Worm (Caenorhabditis elegans): ENCODE data around the gene abf-3.

The abf-3 gene

DNA sequence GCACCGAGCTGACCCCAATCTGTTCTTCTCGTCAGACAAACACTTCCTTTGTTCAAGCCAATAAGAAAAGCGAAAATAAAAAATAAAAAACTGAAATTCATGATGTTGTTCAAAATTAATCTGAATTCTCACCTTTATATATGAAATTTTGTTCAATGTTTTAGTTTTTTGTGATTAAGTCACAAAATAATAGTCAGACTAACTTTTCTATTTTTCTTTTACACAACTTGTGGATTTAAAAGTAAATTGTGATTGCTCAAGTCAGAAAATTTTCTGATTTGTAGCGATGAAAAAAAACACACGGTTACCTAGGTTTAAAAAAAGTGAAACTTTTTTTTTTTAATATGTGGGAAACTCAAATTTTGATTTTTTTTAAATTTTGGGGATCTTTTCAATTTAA, at the start of gene abf-3:
Gene abf-3 (minus strand): TSS at position 101 of the 400 bp plus-strand sequence.
- TF ChIP-seq aha-1 (tag) (peak; percentile 18), nhr-10 (tag; optimal IDR thresholded peaks at IDR 0.05) (no peak)

DNA sequence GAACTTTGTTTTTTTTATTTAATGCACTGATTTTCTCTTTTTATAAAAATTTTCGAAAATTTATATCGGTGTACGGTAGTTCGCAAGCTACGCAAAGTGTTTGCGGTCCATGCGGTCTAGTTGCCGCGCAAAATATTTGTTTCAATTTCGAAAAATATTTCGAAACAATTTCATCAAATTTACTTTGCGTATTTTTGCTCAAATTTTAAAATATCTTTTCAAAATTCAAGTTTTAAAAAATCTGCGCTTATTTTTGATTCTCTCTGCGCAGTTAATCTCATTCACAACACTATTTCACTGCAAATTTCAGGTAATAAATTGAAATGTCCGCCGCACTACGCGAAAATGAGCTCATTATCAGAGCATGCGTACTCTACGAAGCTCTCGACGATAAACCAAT, 49.7 kb upstream of the abf-3 start, which contains the start of gene fbxa-197:
Gene fbxa-197 (plus strand): TSS at position 301 of the 400 bp plus-strand sequence.
- TF ChIP-seq nhr-102 (tag; optimal IDR thresholded peaks at IDR 0.05) (no peak), mxl-2 (GFP tag; conservative IDR thresholded peaks at IDR 0.05) (no peak), nhr-41 (GFP tag; IDR thresholded peaks at IDR 0.05) (no peak), ceh-82 (tag; optimal IDR thresholded peaks at IDR 0.05) (no peak), daf-8 (GFP tag; IDR thresholded peaks at IDR 0.05) (no peak), ceh-32 (tag; optimal IDR thresholded peaks at IDR 0.05; ENCODE audit: poor library complexity) (no peak), Y48G9A.11 (GFP tag; IDR thresholded peaks at IDR 0.05) (no peak), nhr-25 (tag; optimal IDR thresholded peaks at IDR 0.05; ENCODE audit: borderline replicate concordance, insufficient read depth) (no peak), lin-39 (tag; optimal IDR thresholded peaks at IDR 0.05) (no peak), zip-2 (tag; optimal IDR thresholded peaks at IDR 0.05) (no peak), lir-3 (tag; optimal IDR thresholded peaks at IDR 0.05) (no peak)

DNA sequence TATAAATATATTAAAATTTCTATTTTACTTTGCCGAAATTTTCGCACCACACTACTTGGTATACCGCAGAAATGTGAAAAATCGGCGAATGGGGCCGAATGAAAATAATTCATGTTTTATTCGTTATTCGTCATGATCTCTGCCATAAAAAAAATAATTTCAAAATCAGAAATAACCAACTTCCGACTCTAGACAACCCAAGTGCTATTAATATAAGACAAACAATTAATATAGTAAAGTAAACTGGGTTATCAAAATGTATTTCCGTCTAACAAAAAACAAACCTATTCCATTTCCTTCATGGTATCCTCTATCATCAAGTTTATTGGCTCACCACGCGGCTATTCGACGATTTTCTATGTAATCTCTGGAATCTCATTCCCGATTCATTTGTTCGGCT, 48.2 kb upstream of the abf-3 start, which contains the start of gene srh-293:
Gene srh-293 (plus strand): TSS at position 301 of the 400 bp plus-strand sequence.
- TF ChIP-seq skn-1 (tag; optimal IDR thresholded peaks at IDR 0.05) (no peak), snpc-4 (tag; optimal IDR thresholded peaks at IDR 0.05) (no peak), jun-1 (tag; optimal IDR thresholded peaks at IDR 0.05) (no peak)

DNA sequence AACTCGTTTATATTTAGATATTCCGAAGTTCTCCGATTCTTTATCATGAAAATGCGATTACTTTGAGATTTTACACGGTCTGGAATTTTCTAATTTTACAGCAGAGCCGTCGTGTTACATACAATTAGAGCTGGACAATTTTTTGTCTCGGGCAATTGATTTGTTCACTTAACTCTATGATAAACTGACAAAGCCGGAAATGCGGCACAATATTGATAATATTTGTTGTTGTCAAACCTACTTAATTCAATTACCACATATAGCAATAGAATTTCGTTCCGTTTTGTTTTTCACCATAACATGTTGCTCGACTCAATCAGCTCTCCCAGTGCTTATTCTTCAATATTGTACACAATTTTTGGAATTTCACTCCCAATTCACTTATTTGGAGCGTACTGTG, 45.4 kb upstream of the abf-3 start, which contains the start of gene srh-299:
Gene srh-299 (plus strand): TSS at position 301 of the 400 bp plus-strand sequence.
- TF ChIP-seq aha-1 (tag) (peak; percentile 46), lin-29 (GFP tag; IDR thresholded peaks at IDR 0.05) (no peak)

DNA sequence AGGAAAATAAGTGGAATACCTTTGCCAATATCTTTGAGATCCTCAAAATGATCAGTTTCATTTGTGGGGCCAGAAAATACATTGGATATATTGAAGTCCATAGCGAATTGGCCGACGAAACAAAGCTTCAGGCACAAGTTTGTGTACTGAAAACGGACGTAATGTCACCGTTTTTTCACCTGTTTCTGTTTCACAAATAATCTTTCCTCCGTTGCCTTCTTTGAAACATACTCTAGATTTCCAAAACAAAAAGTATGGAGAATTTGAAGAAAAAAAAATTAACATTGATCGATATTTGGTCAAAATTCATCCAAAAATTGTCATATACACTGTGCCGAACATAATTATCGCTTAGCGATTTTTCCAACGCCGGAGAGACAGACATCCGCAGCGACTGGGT, 45.0 kb upstream of the abf-3 start, which contains the start of gene srz-12:
Gene srz-12 (minus strand): TSS at position 101 of the 400 bp plus-strand sequence.
- TF ChIP-seq saeg-2 (GFP tag; IDR thresholded peaks at IDR 0.05) (no peak), nhr-25 (tag; optimal IDR thresholded peaks at IDR 0.05; ENCODE audit: borderline replicate concordance, insufficient read depth) (no peak), ceh-44 (GFP tag; IDR thresholded peaks at IDR 0.05) (no peak), nhr-10 (tag; optimal IDR thresholded peaks at IDR 0.05) (no peak), zip-2 (tag; optimal IDR thresholded peaks at IDR 0.05) (no peak), F26F4.8 (GFP tag; conservative IDR thresholded peaks at IDR 0.05) (no peak), snpc-4 (tag; optimal IDR thresholded peaks at IDR 0.05) (no peak), nhr-42 (GFP tag; IDR thresholded peaks at IDR 0.05) (no peak), hmg-1.1 (GFP tag; IDR thresholded peaks at IDR 0.05) (no peak), spr-3 (GFP tag; optimal IDR thresholded peaks at IDR 0.05) (no peak), dmd-6 (GFP tag; IDR thresholded peaks at IDR 0.05) (no peak)

DNA sequence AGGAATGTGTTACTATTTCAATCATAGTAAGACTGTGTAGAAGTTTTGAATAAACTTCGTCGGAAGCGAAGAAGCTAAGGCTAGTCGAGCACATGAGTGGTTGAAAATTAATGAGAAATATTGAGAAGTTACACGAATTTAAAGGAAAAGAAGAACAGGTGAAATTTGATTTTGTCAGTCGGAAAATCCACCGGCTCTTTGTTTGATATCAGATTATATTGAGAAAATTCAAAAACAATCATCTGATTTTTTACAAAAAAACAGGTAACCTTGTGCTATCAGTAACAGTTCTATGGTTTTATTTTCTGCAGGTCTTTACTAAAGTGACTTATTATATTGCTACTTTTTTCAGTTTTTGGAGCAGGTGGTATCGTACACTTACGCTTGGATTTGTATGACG, 40.6 kb upstream of the abf-3 start, which contains the start of gene srh-148:
Gene srh-148 (minus strand): TSS at position 101 of the 400 bp plus-strand sequence.
- TF ChIP-seq nhr-42 (GFP tag; IDR thresholded peaks at IDR 0.05) (no peak), unc-39 (tag; optimal IDR thresholded peaks at IDR 0.05) (no peak), hlh-11 (tag; optimal IDR thresholded peaks at IDR 0.05) (no peak), dve-1 (tag; optimal IDR thresholded peaks at IDR 0.05; ENCODE audit: insufficient read depth) (no peak), rbr-2 (tag; optimal IDR thresholded peaks at IDR 0.05) (no peak), lin-39 (tag; optimal IDR thresholded peaks at IDR 0.05) (no peak), pha-4 (GFP tag; IDR thresholded peaks at IDR 0.05) (no peak), pha-4 (tag; optimal IDR thresholded peaks at IDR 0.05) (no peak), ceh-62 (tag; optimal IDR thresholded peaks at IDR 0.05) (no peak), ceh-44 (GFP tag; IDR thresholded peaks at IDR 0.05) (no peak)

All from whole organism, L4 larva.